Fruit fly (Drosophila melanogaster) whole organism, prepupa: ENCODE data around the gene Sodq.

Experiments used
- Blimp-1 ChIP-seq: fragments of 200-800 bp; sonication (Bioruptor generic); optimal IDR thresholded peaks from 3 replicates; lab custom pipeline; 2017; ENCODE audit warnings: missing biosample characterization, missing genetic modification characterization, mild to moderate bottlenecking, moderate library complexity, missing genetic modification reagents
- CG10631 ChIP-seq: fragments of 200-800 bp; sonication (Bioruptor generic); optimal IDR thresholded peaks from 2 replicates; lab custom pipeline; 2016; ENCODE audit warnings: missing biosample characterization, missing genetic modification characterization
- CG11902 ChIP-seq: fragments of 200-800 bp; sonication (Bioruptor generic); optimal IDR thresholded peaks from 3 replicates; lab custom pipeline; 2016; ENCODE audit warnings: missing biosample characterization, missing genetic modification characterization
- CG15336 ChIP-seq: fragments of 200-800 bp; sonication (Bioruptor generic); IDR thresholded peaks from 2 replicates; pipeline ENCODE4 v1.3.6; 2022; ENCODE audit warnings: missing biosample characterization, missing genetic modification characterization
- CG16779 ChIP-seq: fragments of 200-800 bp; sonication (Bioruptor generic); optimal IDR thresholded peaks from 3 replicates; lab custom pipeline; 2017; ENCODE audit warnings: missing biosample characterization, mild to moderate bottlenecking, missing genetic modification characterization
- CG31627 ChIP-seq: fragments of 200-800 bp; sonication (Bioruptor generic); optimal IDR thresholded peaks from 3 replicates; lab custom pipeline; 2016; ENCODE audit warnings: missing biosample characterization, missing genetic modification characterization
- CG6163 ChIP-seq: fragments of 200-800 bp; sonication (Bioruptor generic); IDR thresholded peaks from 3 replicates; pipeline ENCODE4 v1.3.6; 2022; ENCODE audit warnings: missing biosample characterization, missing genetic modification characterization
- CG6276 ChIP-seq: fragments of 200-800 bp; sonication (Bioruptor generic); optimal IDR thresholded peaks from 2 replicates; lab custom pipeline; 2017; ENCODE audit warnings: missing biosample characterization, mild to moderate bottlenecking, missing genetic modification characterization
- CG6792 ChIP-seq: fragments of 200-800 bp; sonication (Bioruptor generic); optimal IDR thresholded peaks from 3 replicates; lab custom pipeline; 2016; ENCODE audit warnings: missing biosample characterization, missing genetic modification characterization
- CG6808 ChIP-seq: fragments of 200-800 bp; sonication (Bioruptor generic); optimal IDR thresholded peaks from 3 replicates; lab custom pipeline; 2017; ENCODE audit warnings: missing biosample characterization, missing genetic modification characterization, mild to moderate bottlenecking, moderate library complexity, missing genetic modification reagents
- CG6854 ChIP-seq: fragments of 200-800 bp; sonication (Bioruptor generic); optimal IDR thresholded peaks from 2 replicates; lab custom pipeline; 2017; ENCODE audit warnings: missing biosample characterization, mild to moderate bottlenecking, missing genetic modification characterization
- CG8119 ChIP-seq: fragments of 200-800 bp; sonication (Bioruptor generic); IDR thresholded peaks from 3 replicates; pipeline ENCODE4 v1.3.6; 2022; ENCODE audit warnings: missing biosample characterization, missing genetic modification characterization
- Eip78C ChIP-seq: fragments of 200-800 bp; sonication (Bioruptor generic); peaks from one replicate; lab custom pipeline; 2016; ENCODE audit warnings: missing biosample characterization, missing genetic modification characterization
- Eip93F ChIP-seq: fragments of 200-800 bp; sonication (Bioruptor generic); optimal IDR thresholded peaks from 2 replicates; lab custom pipeline; 2016; ENCODE audit warnings: missing biosample characterization, mild to moderate bottlenecking, missing genetic modification characterization
- Ets96B ChIP-seq: fragments of 200-800 bp; optimal IDR thresholded peaks from 2 replicates; lab custom pipeline; 2019; ENCODE audit warnings: missing biosample characterization, mild to moderate bottlenecking, missing genetic modification characterization, moderate library complexity
- Gug ChIP-seq: fragments of 200-800 bp; sonication (Bioruptor generic); IDR thresholded peaks from 2 replicates; pipeline ENCODE4 v1.3.6; 2022; ENCODE audit warnings: missing biosample characterization, missing genetic modification characterization
- Hr39 ChIP-seq: fragments of 200-800 bp; sonication (Bioruptor generic); optimal IDR thresholded peaks from 2 replicates; lab custom pipeline; 2016; ENCODE audit warnings: missing biosample characterization, missing genetic modification characterization
- Hr4 ChIP-seq: fragments of 200-800 bp; sonication (Bioruptor generic); optimal IDR thresholded peaks from 3 replicates; lab custom pipeline; 2016; ENCODE audit warnings: missing biosample characterization, missing genetic modification characterization
- Met ChIP-seq: fragments of 200-800 bp; sonication (Bioruptor generic); optimal IDR thresholded peaks from 3 replicates; lab custom pipeline; 2016; ENCODE audit warnings: missing biosample characterization, missing genetic modification characterization
- Smox ChIP-seq: fragments of 200-800 bp; sonication (Bioruptor generic); optimal IDR thresholded peaks from 3 replicates; lab custom pipeline; 2016; ENCODE audit warnings: missing biosample characterization, missing genetic modification characterization
- Sox14 ChIP-seq: fragments of 200-800 bp; sonication (Bioruptor generic); optimal IDR thresholded peaks from 3 replicates; lab custom pipeline; 2016; ENCODE audit warnings: missing biosample characterization, missing genetic modification characterization
- achi ChIP-seq: fragments of 200-800 bp; sonication (Bioruptor generic); optimal IDR thresholded peaks from 3 replicates; lab custom pipeline; 2016; ENCODE audit warnings: missing biosample characterization, missing genetic modification characterization
- cyc ChIP-seq: fragments of 200-800 bp; sonication (Bioruptor generic); optimal IDR thresholded peaks from 3 replicates; lab custom pipeline; 2016; ENCODE audit warnings: missing biosample characterization, missing genetic modification characterization
- dac ChIP-seq: fragments of 200-800 bp; sonication (Bioruptor generic); optimal IDR thresholded peaks from 2 replicates; lab custom pipeline; 2017; ENCODE audit warnings: missing biosample characterization, mild to moderate bottlenecking, missing genetic modification characterization
- dsx ChIP-seq: fragments of 200-800 bp; optimal IDR thresholded peaks from 3 replicates; lab custom pipeline; 2019; ENCODE audit warnings: missing biosample characterization, mild to moderate bottlenecking, missing genetic modification characterization, moderate library complexity; ENCODE audit not compliant: poor library complexity, severe bottlenecking
- fd59A ChIP-seq: fragments of 200-800 bp; sonication (Bioruptor generic); optimal IDR thresholded peaks from 2 replicates; lab custom pipeline; 2017; ENCODE audit warnings: missing biosample characterization, mild to moderate bottlenecking, missing genetic modification characterization, missing genetic modification reagents
- fd85E ChIP-seq: fragments of 200-800 bp; sonication (Bioruptor generic); optimal IDR thresholded peaks from 3 replicates; lab custom pipeline; 2016; ENCODE audit warnings: missing biosample characterization, missing genetic modification characterization
- fkh ChIP-seq: fragments of 200-800 bp; sonication (Bioruptor generic); optimal IDR thresholded peaks from 3 replicates; lab custom pipeline; 2017; ENCODE audit warnings: missing biosample characterization, mild to moderate bottlenecking, missing genetic modification characterization, moderate library complexity
- net ChIP-seq: fragments of 200-800 bp; sonication (Bioruptor generic); optimal IDR thresholded peaks from 3 replicates; lab custom pipeline; 2016; ENCODE audit warnings: missing biosample characterization, missing genetic modification characterization
- pdm3 ChIP-seq: fragments of 200-800 bp; sonication (Bioruptor generic); optimal IDR thresholded peaks from 3 replicates; lab custom pipeline; 2016; ENCODE audit warnings: missing biosample characterization, missing genetic modification characterization
- salr ChIP-seq, 2 experiments: fragments of 200-800 bp; sonication (Bioruptor generic); optimal IDR thresholded peaks; 3 replicates each; lab custom pipeline; 2016 to 2018; ENCODE audit warnings: missing biosample characterization in 2 of 2, missing genetic modification characterization in 2 of 2, mild to moderate bottlenecking in 1 of 2
- spab ChIP-seq: fragments of 200-800 bp; sonication (Bioruptor generic); optimal IDR thresholded peaks from 2 replicates; lab custom pipeline; 2017; ENCODE audit warnings: missing biosample characterization, mild to moderate bottlenecking, missing genetic modification characterization, missing genetic modification reagents

Gene Sodq

dm6 chr3R:25893272-25893671 lies 2.4 kb upstream of the Sodq start, which contains the start of gene CG5913:
CG5913 (plus strand) TSS chr3R:25893495.
- TF ChIP-seq CG15336 (GFP tag; lab: Robert Waterston, UW) = no peak
- TF ChIP-seq fd85E (GFP tag; lab: Kevin White, UChicago) = no peak
- no peak for TF ChIP-seq cyc (GFP tag; lab: Kevin White, UChicago)
- TF ChIP-seq, all 60 proteins: peak for 0

DNA sequence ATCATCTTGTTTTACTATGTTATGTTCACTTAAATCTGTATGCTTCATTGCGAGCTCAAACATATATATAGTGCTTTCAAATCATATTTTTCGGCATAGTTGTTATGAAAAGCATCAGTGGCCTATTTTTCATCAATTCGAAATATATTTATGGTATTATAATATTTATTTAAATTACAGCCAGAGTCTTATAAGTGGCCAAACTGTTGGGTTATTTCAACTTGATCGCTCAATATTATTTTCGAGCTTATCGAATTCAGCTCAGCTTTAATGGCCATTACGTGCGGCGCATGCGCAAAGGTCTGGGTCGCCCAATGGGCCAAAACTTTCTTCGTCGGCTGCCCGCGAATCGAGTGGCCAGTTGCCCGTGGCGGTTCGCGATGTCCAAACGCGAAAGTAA lies 1.6 kb downstream of the Sodq start, which contains the start of gene Mco3:
Gene Mco3 (plus strand): TSS at position 301 of the 400 bp plus-strand sequence.
- no peak for TF ChIP-seq Ets96B (tag; lab: Kevin White, UChicago)
- TF ChIP-seq CG6163 (GFP tag; lab: Robert Waterston, UW) = no peak
- TF ChIP-seq Sox14 (GFP tag; lab: Kevin White, UChicago) = no peak
- no peak for TF ChIP-seq Eip78C (GFP tag; lab: Kevin White, UChicago)
- TF ChIP-seq dsx (GFP tag; lab: Kevin White, UChicago) = no peak
- no peak for TF ChIP-seq fkh
- no peak for TF ChIP-seq salr (GFP tag; optimal IDR thresholded peaks at IDR 0.05; lab: Kevin White, UChicago)
- no peak for TF ChIP-seq CG8119 (GFP tag; lab: Robert Waterston, UW)
- no peak for TF ChIP-seq pdm3 (GFP tag; lab: Kevin White, UChicago)
- no peak for TF ChIP-seq CG6792 (GFP tag; lab: Kevin White, UChicago)
- no peak for TF ChIP-seq CG6276 (GFP tag; lab: Kevin White, UChicago)
- TF ChIP-seq cyc (GFP tag; lab: Kevin White, UChicago) = no peak
- TF ChIP-seq Met (GFP tag; lab: Kevin White, UChicago) = no peak
- TF ChIP-seq dac (GFP tag; lab: Kevin White, UChicago) = no peak
- no peak for TF ChIP-seq CG10631
- no peak for TF ChIP-seq fd59A (GFP tag; lab: Kevin White, UChicago)

- TF ChIP-seq Smox (GFP tag; lab: Kevin White, UChicago) = no peak
- no peak for TF ChIP-seq CG6163 (GFP tag; lab: Robert Waterston, UW)
- TF ChIP-seq spab (GFP tag; lab: Kevin White, UChicago) = no peak
- no peak for TF ChIP-seq Sox14 (GFP tag; lab: Kevin White, UChicago)
- TF ChIP-seq CG8119 (GFP tag; lab: Robert Waterston, UW) = no peak
- no peak for TF ChIP-seq CG16779
Measured at dm6 chr3R:25899690-25900089, 4.1 kb downstream of the Sodq start, which contains the start of gene CG31091. CG31091 (plus strand) TSS chr3R:25899903.

- TF ChIP-seq CG6854 = no peak
- no peak for TF ChIP-seq CG10631
- no peak for TF ChIP-seq Met (GFP tag; lab: Kevin White, UChicago)
- TF ChIP-seq CG8119 (GFP tag; lab: Robert Waterston, UW) = no peak
- TF ChIP-seq Eip93F (GFP tag; lab: Kevin White, UChicago) = no peak
- TF ChIP-seq CG31627 = no peak
- no peak for TF ChIP-seq Gug (GFP tag; lab: Robert Waterston, UW)
- TF ChIP-seq net (GFP tag; lab: Kevin White, UChicago) = no peak
- TF ChIP-seq, all 60 proteins: peak for 0
Measured at dm6 chr3R:25902343-25902742, 6.7 kb downstream of the Sodq start, which contains the start of gene CG31089. CG31089 (plus strand) TSS chr3R:25902643.

- TF ChIP-seq dac (GFP tag; lab: Kevin White, UChicago) (no peak), CG6808 (GFP tag; lab: Kevin White, UChicago) (no peak), Hr39 (GFP tag; lab: Kevin White, UChicago) (no peak), Blimp-1 (GFP tag; lab: Kevin White, UChicago) (no peak), salr (GFP tag; optimal IDR thresholded peaks at IDR 0.05; lab: Kevin White, UChicago) (no peak), Hr4 (GFP tag; lab: Kevin White, UChicago) (no peak), Sox14 (GFP tag; lab: Kevin White, UChicago) (no peak), cyc (GFP tag; lab: Kevin White, UChicago) (no peak), CG11902 (GFP tag; lab: Kevin White, UChicago) (no peak), CG16779 (no peak), Smox (GFP tag; lab: Kevin White, UChicago) (no peak), achi (GFP tag; lab: Kevin White, UChicago) (no peak)
Measured at dm6 chr3R:25906722-25907121, 11.1 kb downstream of the Sodq start, which contains the start of gene kumpel. kumpel (plus strand) TSS chr3R:25907022.
